Fruit fly (Drosophila melanogaster) whole organism, embryonic: Measurements from ENCODE around the gene CG5805.

ENCODE experiments used
- Atf6 ChIP-seq: fragments of 200-800 bp; sonication (Bioruptor generic); IDR thresholded peaks from 2 replicates; pipeline ENCODE4 v1.3.6; 2022; ENCODE audit warnings: missing biosample characterization, missing genetic modification characterization
- Blimp-1 ChIP-seq: fragments of 200-800 bp; sonication (Bioruptor generic); optimal IDR thresholded peaks from 3 replicates; lab custom pipeline; 2018; ENCODE audit warnings: missing biosample characterization, missing genetic modification characterization, mild to moderate bottlenecking, moderate library complexity, missing genetic modification reagents
- Bteb2 ChIP-seq: fragments of 200-800 bp; sonication (Bioruptor generic); optimal IDR thresholded peaks from 2 replicates; lab custom pipeline; 2016; ENCODE audit warnings: missing biosample characterization, missing genetic modification characterization
- CG10462 ChIP-seq: fragments of 200-800 bp; sonication (Bioruptor generic); optimal IDR thresholded peaks from 2 replicates; lab custom pipeline; 2016; ENCODE audit warnings: missing biosample characterization, missing genetic modification characterization
- CG11723 ChIP-seq: fragments of 200-800 bp; sonication (Bioruptor generic); optimal IDR thresholded peaks from 2 replicates; lab custom pipeline; 2017; ENCODE audit warnings: missing biosample characterization, mild to moderate bottlenecking, missing genetic modification characterization
- CG12219 ChIP-seq: fragments of 200-800 bp; sonication (Bioruptor generic); optimal IDR thresholded peaks from 3 replicates; lab custom pipeline; 2018; ENCODE audit warnings: missing biosample characterization, mild to moderate bottlenecking, missing genetic modification characterization
- CG16815 ChIP-seq: fragments of 200-800 bp; sonication (Bioruptor generic); optimal IDR thresholded peaks from 3 replicates; lab custom pipeline; 2017; ENCODE audit warnings: missing biosample characterization, mild to moderate bottlenecking, missing genetic modification characterization
- CG2678 ChIP-seq: fragments of 200-800 bp; sonication (Bioruptor generic); optimal IDR thresholded peaks from 3 replicates; lab custom pipeline; 2019; ENCODE audit warnings: missing biosample characterization, mild to moderate bottlenecking, missing genetic modification characterization, moderate library complexity
- CG3995 ChIP-seq: fragments of 200-800 bp; sonication (Bioruptor generic); optimal IDR thresholded peaks from 3 replicates; lab custom pipeline; 2016; ENCODE audit warnings: missing biosample characterization, missing genetic modification characterization
- CG43689 ChIP-seq: fragments of 200-800 bp; sonication (Bioruptor generic); IDR thresholded peaks from 2 replicates; pipeline ENCODE4 v1.3.6; 2022; ENCODE audit warnings: missing biosample characterization, missing genetic modification characterization
- CG4820 ChIP-seq: fragments of 200-800 bp; sonication (Bioruptor generic); optimal IDR thresholded peaks from 3 replicates; lab custom pipeline; 2016; ENCODE audit warnings: missing biosample characterization, missing genetic modification characterization
- CG6254 ChIP-seq: fragments of 200-800 bp; sonication (Bioruptor generic); optimal IDR thresholded peaks from 3 replicates; lab custom pipeline; 2017; ENCODE audit warnings: mild to moderate bottlenecking, missing biosample characterization, missing genetic modification reagents, missing genetic modification characterization
- CG7786 ChIP-seq: fragments of 200-800 bp; sonication (Bioruptor generic); optimal IDR thresholded peaks from 2 replicates; lab custom pipeline; 2016; ENCODE audit warnings: missing biosample characterization, missing genetic modification characterization
- CG8924 ChIP-seq: fragments of 200-800 bp; optimal IDR thresholded peaks from 3 replicates; lab custom pipeline; 2019; ENCODE audit warnings: missing biosample characterization, mild to moderate bottlenecking, missing genetic modification characterization, moderate library complexity
- Fer3 ChIP-seq: fragments of 200-800 bp; sonication (Bioruptor generic); optimal IDR thresholded peaks from 2 replicates; lab custom pipeline; 2018; ENCODE audit warnings: missing biosample characterization, mild to moderate bottlenecking, missing genetic modification characterization, moderate library complexity
- Hand ChIP-seq: fragments of 200-800 bp; sonication (Bioruptor generic); optimal IDR thresholded peaks from 2 replicates; lab custom pipeline; 2017; ENCODE audit warnings: mild to moderate bottlenecking, missing biosample characterization, missing genetic modification reagents, missing genetic modification characterization
- Lpt ChIP-seq: fragments of >200 bp; optimal IDR thresholded peaks from 2 replicates; lab custom pipeline; 2018; ENCODE audit warnings: missing biosample characterization, missing genetic modification characterization
- Mrtf ChIP-seq: fragments of 200-800 bp; sonication (Bioruptor generic); IDR thresholded peaks from 3 replicates; pipeline ENCODE4 v1.3.6; 2022; ENCODE audit warnings: missing biosample characterization, missing genetic modification characterization
- PHDP ChIP-seq: fragments of 200-800 bp; sonication (Bioruptor generic); optimal IDR thresholded peaks from 3 replicates; lab custom pipeline; 2018; ENCODE audit warnings: missing biosample characterization, mild to moderate bottlenecking, missing genetic modification characterization, moderate library complexity
- Pdp1 ChIP-seq, 2 experiments: fragments of 200-800 bp; sonication (Bioruptor generic); optimal IDR thresholded peaks; 3 replicates each; lab custom pipeline; 2016; ENCODE audit warnings: missing biosample characterization in 2 of 2, missing genetic modification characterization in 2 of 2, mild to moderate bottlenecking in 1 of 2, moderate library complexity in 1 of 2
- Sin3A ChIP-seq: fragments of >200 bp; optimal IDR thresholded peaks from 2 replicates; lab custom pipeline; 2018
- Sry-β ChIP-seq: fragments of 200-800 bp; sonication (Bioruptor generic); optimal IDR thresholded peaks from 2 replicates; lab custom pipeline; 2018; ENCODE audit warnings: missing biosample characterization, mild to moderate bottlenecking, missing genetic modification characterization, moderate library complexity
- Xbp1 ChIP-seq: fragments of 200-800 bp; sonication (Bioruptor generic); optimal IDR thresholded peaks from 3 replicates; lab custom pipeline; 2016; ENCODE audit warnings: missing biosample characterization, mild to moderate bottlenecking, missing genetic modification characterization
- ab ChIP-seq: fragments of 200-800 bp; sonication (Bioruptor generic); optimal IDR thresholded peaks from 2 replicates; lab custom pipeline; 2016; ENCODE audit warnings: missing biosample characterization, missing genetic modification characterization
- al ChIP-seq: fragments of 200-800 bp; sonication (Bioruptor generic); IDR thresholded peaks from 2 replicates; pipeline ENCODE4 v1.3.6; 2022; ENCODE audit warnings: missing biosample characterization, missing genetic modification characterization
- ash1 ChIP-seq: fragments of 200-800 bp; sonication (Bioruptor generic); optimal IDR thresholded peaks from 2 replicates; lab custom pipeline; 2018; ENCODE audit warnings: missing biosample characterization, mild to moderate bottlenecking, missing genetic modification characterization
- bcd ChIP-seq: fragments of 200-800 bp; sonication (Bioruptor generic); optimal IDR thresholded peaks from 2 replicates; lab custom pipeline; 2017; ENCODE audit warnings: missing biosample characterization, mild to moderate bottlenecking, missing genetic modification characterization
- cato ChIP-seq: fragments of 200-800 bp; sonication (Bioruptor generic); optimal IDR thresholded peaks from 2 replicates; lab custom pipeline; 2016; ENCODE audit warnings: missing biosample characterization, missing genetic modification characterization, borderline replicate concordance
- ci ChIP-seq: fragments of 200-800 bp; sonication (Bioruptor generic); IDR thresholded peaks from 3 replicates; pipeline ENCODE4 v1.3.6; 2022; ENCODE audit warnings: missing biosample characterization, missing genetic modification characterization
- exex ChIP-seq: fragments of 200-800 bp; sonication (Bioruptor generic); optimal IDR thresholded peaks from 4 replicates; lab custom pipeline; 2018; ENCODE audit warnings: missing biosample characterization, mild to moderate bottlenecking, missing genetic modification characterization, moderate library complexity
- fd102C ChIP-seq: fragments of 200-800 bp; sonication (Bioruptor generic); optimal IDR thresholded peaks from 2 replicates; lab custom pipeline; 2018; ENCODE audit warnings: missing biosample characterization, mild to moderate bottlenecking, missing genetic modification characterization, moderate library complexity
- kah ChIP-seq: fragments of 200-800 bp; sonication (Bioruptor generic); optimal IDR thresholded peaks from 2 replicates; lab custom pipeline; 2018; ENCODE audit warnings: missing biosample characterization, mild to moderate bottlenecking, missing genetic modification characterization
- kni ChIP-seq: fragments of 200-800 bp; sonication (Bioruptor generic); optimal IDR thresholded peaks from 3 replicates; lab custom pipeline; 2017; ENCODE audit warnings: mild to moderate bottlenecking, missing biosample characterization, missing genetic modification reagents, missing genetic modification characterization
- lilli ChIP-seq: fragments of 200-800 bp; sonication (Bioruptor generic); optimal IDR thresholded peaks from 3 replicates; lab custom pipeline; 2016; ENCODE audit warnings: missing biosample characterization, missing genetic modification characterization
- lola ChIP-seq, 3 experiments: fragments of >200 bp in 2 of 3; fragments of 200-800 bp in 1 of 3; sonication (Bioruptor generic) in 1 of 3; optimal IDR thresholded peaks; 2 replicates each; lab custom pipeline; 2017 to 2019; ENCODE audit warnings: missing biosample characterization in 3 of 3, missing genetic modification characterization in 3 of 3, mild to moderate bottlenecking in 1 of 3, moderate library complexity in 1 of 3
- mirr ChIP-seq: fragments of 200-800 bp; sonication (Bioruptor generic); optimal IDR thresholded peaks from 3 replicates; lab custom pipeline; 2018; ENCODE audit warnings: missing biosample characterization, mild to moderate bottlenecking, missing genetic modification characterization
- peb ChIP-seq: fragments of 200-800 bp; sonication (Bioruptor generic); IDR thresholded peaks from 2 replicates; pipeline ENCODE4 v1.3.6; 2022; ENCODE audit warnings: missing biosample characterization, missing genetic modification characterization
- pum ChIP-seq: fragments of 200-800 bp; sonication (Bioruptor generic); optimal IDR thresholded peaks from 2 replicates; lab custom pipeline; 2016; ENCODE audit warnings: missing biosample characterization, missing genetic modification characterization
- salm ChIP-seq: fragments of 200-800 bp; sonication (Bioruptor generic); optimal IDR thresholded peaks from 2 replicates; lab custom pipeline; 2018; ENCODE audit warnings: missing biosample characterization, mild to moderate bottlenecking, missing genetic modification characterization
- sens-2 ChIP-seq: fragments of 200-800 bp; sonication (Bioruptor generic); IDR thresholded peaks from 2 replicates; pipeline ENCODE4 v1.3.6; 2022; ENCODE audit warnings: missing biosample characterization, missing genetic modification characterization
- shn ChIP-seq: fragments of 200-800 bp; sonication (Bioruptor generic); optimal IDR thresholded peaks from 3 replicates; lab custom pipeline; 2016; ENCODE audit warnings: missing biosample characterization, missing genetic modification characterization
- tna ChIP-seq: fragments of 200-800 bp; sonication (Bioruptor generic); IDR thresholded peaks from 2 replicates; pipeline ENCODE4 v1.3.6; 2022; ENCODE audit warnings: missing biosample characterization, missing genetic modification characterization; ENCODE audit not compliant: partially characterized antibody
- twi ChIP-seq: fragments of 200-800 bp; optimal IDR thresholded peaks from 2 replicates; lab custom pipeline; 2019; ENCODE audit warnings: missing biosample characterization, mild to moderate bottlenecking, missing genetic modification characterization, moderate library complexity
- z ChIP-seq: fragments of 200-800 bp; sonication (Bioruptor generic); IDR thresholded peaks from 3 replicates; pipeline ENCODE4 v1.3.6; 2022; ENCODE audit warnings: missing biosample characterization, missing genetic modification characterization
- zf30C ChIP-seq: fragments of 200-800 bp; sonication (Bioruptor generic); optimal IDR thresholded peaks from 3 replicates; lab custom pipeline; 2018; ENCODE audit warnings: missing biosample characterization, mild to moderate bottlenecking, missing genetic modification characterization

CG5805 gene

dm6 chr3R:24812987-24813636 is 25.9 kb upstream of the CG5805 start (continued):
- TF ChIP-seq Sin3A (lab: Kevin White, UChicago) (no peak), CG10462 (GFP tag; lab: Kevin White, UChicago) (no peak), pum (GFP tag; lab: Kevin White, UChicago) (no peak), Sry-β (GFP tag; lab: Kevin White, UChicago) (no peak), ci (GFP tag; lab: Robert Waterston, UW) (peak; percentile 11; the same call in 1 of the 3 replicates)

dm6 chr3R:24812394-24812793 is 25.2 kb upstream of the CG5805 start:
- TF ChIP-seq kah (peak; percentile 77), sens-2 (GFP tag; lab: Robert Waterston, UW) (no peak), CG43689 (GFP tag; lab: Robert Waterston, UW) (no peak), CG6254 (GFP tag; lab: Kevin White, UChicago) (no peak), Xbp1 (GFP tag; lab: Kevin White, UChicago) (no peak), salm (no peak), lola (GFP tag; optimal IDR thresholded peaks at IDR 0.05; lab: Kevin White, UChicago) (no peak), lilli (GFP tag; lab: Kevin White, UChicago) (no peak), PHDP (tag; lab: Kevin White, UChicago) (no peak), kni (peak; percentile 63), zf30C (no peak), Pdp1 (GFP tag; optimal IDR thresholded peaks at IDR 0.05; lab: Kevin White, UChicago) (peak in 1 of 2 experiments; percentile 51), Blimp-1 (GFP tag; lab: Kevin White, UChicago) (peak; percentile 70), twi (tag; lab: Kevin White, UChicago) (peak; percentile 55), exex (peak; percentile 37), CG3995 (peak; percentile 40)

- TF ChIP-seq CG8924 (tag; lab: Kevin White, UChicago) = peak; percentile 86
- TF ChIP-seq Bteb2 = peak; percentile 75
- peak; percentile 82 for TF ChIP-seq bcd (GFP tag; lab: Kevin White, UChicago)
- peak; percentile 77 for TF ChIP-seq shn (GFP tag; lab: Kevin White, UChicago)
- TF ChIP-seq kah = peak; percentile 70
- peak; percentile 84 for TF ChIP-seq CG4820 (GFP tag; lab: Kevin White, UChicago)
- TF ChIP-seq Lpt (GFP tag; lab: Kevin White, UChicago) = no peak
- TF ChIP-seq cato (GFP tag; lab: Kevin White, UChicago) = peak; percentile 65
- TF ChIP-seq CG12219 (GFP tag; lab: Kevin White, UChicago) = peak; percentile 92
- TF ChIP-seq Mrtf (GFP tag; lab: Robert Waterston, UW) = peak; percentile 89
- TF ChIP-seq Fer3 = peak; percentile 90
- TF ChIP-seq tna (GFP tag; lab: Robert Waterston, UW) = no peak
- peak; percentile 92 for TF ChIP-seq mirr (GFP tag; lab: Kevin White, UChicago)
- peak; percentile 62 for TF ChIP-seq exex
- peak; percentile 81 for TF ChIP-seq Hand (GFP tag; lab: Kevin White, UChicago)
- 0 out of 3 replicates have a peak, but pooled peaks have one; percentile 18 for TF ChIP-seq z (GFP tag; lab: Robert Waterston, UW)
- peak; percentile 93 for TF ChIP-seq CG2678 (tag; lab: Kevin White, UChicago)
- peak; percentile 60 for TF ChIP-seq CG16815 (GFP tag; lab: Kevin White, UChicago)
- peak; percentile 87 for TF ChIP-seq al (GFP tag; lab: Robert Waterston, UW)
- TF ChIP-seq fd102C (GFP tag; lab: Kevin White, UChicago) = no peak
- peak; percentile 82 for TF ChIP-seq ash1 (GFP tag; lab: Kevin White, UChicago)
- peak; percentile 78 for TF ChIP-seq ab (GFP tag; lab: Kevin White, UChicago)
- TF ChIP-seq CG7786 (GFP tag; lab: Kevin White, UChicago) = peak; percentile 92
- TF ChIP-seq Atf6 (GFP tag; lab: Robert Waterston, UW) = peak; percentile 94
- peak; percentile 75 for TF ChIP-seq peb (GFP tag; lab: Robert Waterston, UW)
- TF ChIP-seq CG11723 (GFP tag; lab: Kevin White, UChicago) = peak; percentile 81
These were observed 23.8 kb upstream of the CG5805 start for dm6 chr3R:24810844-24811625.
